Worm (Caenorhabditis elegans) whole organism, L1 larva: ENCODE measurements around the gene R13D11.1.

Source experiments
- C34B4.2 ChIP-seq: sonication (generic microtip); optimal IDR thresholded peaks from 2 replicates; lab custom pipeline; 2017; ENCODE audit warnings: mild to moderate bottlenecking, missing genetic modification characterization, missing compliant biosample characterization
- blmp-1 ChIP-seq: fragments of 150-350 bp; optimal IDR thresholded peaks from 2 replicates; lab custom pipeline; 2014; ENCODE audit warnings: missing biosample characterization, missing genetic modification characterization
- ceh-8 ChIP-seq: fragments of 200-800 bp; sonication (Bioruptor generic); optimal IDR thresholded peaks from 2 replicates; lab custom pipeline; 2018; ENCODE audit warnings: mild to moderate bottlenecking, missing genetic modification characterization, moderate library complexity, missing compliant biosample characterization
- ceh-82 ChIP-seq, 3 experiments: fragments of 150-350 bp in 1 of 3; sonication (generic microtip) in 2 of 3; optimal IDR thresholded peaks; 2 replicates each; lab custom pipeline; 2014 to 2017; ENCODE audit warnings: missing biosample characterization in 3 of 3, missing genetic modification characterization in 3 of 3
- dsc-1 ChIP-seq: sonication (generic microtip); optimal IDR thresholded peaks from 2 replicates; lab custom pipeline; 2016; ENCODE audit warnings: mild to moderate bottlenecking, missing genetic modification characterization, missing compliant biosample characterization
- elt-2 ChIP-seq: sonication (generic microtip); optimal IDR thresholded peaks from 2 replicates; lab custom pipeline; 2016; ENCODE audit warnings: missing genetic modification characterization, mild to moderate bottlenecking, inconsistent platforms, missing compliant biosample characterization, missing genetic modification reagents
- elt-3 ChIP-seq, 6 experiments: fragments of 150-350 bp in 1 of 6; sonication (generic microtip); optimal IDR thresholded peaks; 2 replicates each; lab custom pipeline; 2017 to 2018; ENCODE audit warnings: missing biosample characterization in 6 of 6, missing genetic modification characterization in 6 of 6, inconsistent platforms in 1 of 6
- ets-5 ChIP-seq: fragments of 200-800 bp; sonication (Bioruptor generic); IDR thresholded peaks from 2 replicates; pipeline ENCODE4 v1.3.6; 2022; ENCODE audit warnings: missing genetic modification characterization, missing compliant biosample characterization
- fkh-10 ChIP-seq: sonication (generic microtip); optimal IDR thresholded peaks from 2 replicates; lab custom pipeline; 2017; ENCODE audit warnings: missing biosample characterization, missing genetic modification reagents, missing genetic modification characterization
- fkh-4 ChIP-seq: sonication (generic microtip); optimal IDR thresholded peaks from 2 replicates; lab custom pipeline; 2016; ENCODE audit warnings: missing compliant biosample characterization, missing genetic modification characterization, borderline replicate concordance
- fkh-8 ChIP-seq: sonication (generic microtip); optimal IDR thresholded peaks from 2 replicates; lab custom pipeline; 2016; ENCODE audit warnings: mild to moderate bottlenecking, missing genetic modification characterization, missing compliant biosample characterization
- fos-1 ChIP-seq: fragments of 150-350 bp; optimal IDR thresholded peaks from 2 replicates; lab custom pipeline; 2014; ENCODE audit warnings: missing biosample characterization, missing genetic modification characterization
- grh-1 ChIP-seq: fragments of 200-800 bp; sonication (Bioruptor generic); IDR thresholded peaks from 2 replicates; pipeline ENCODE4 v1.3.6; 2022; ENCODE audit warnings: missing genetic modification reagents, missing genetic modification characterization, missing compliant biosample characterization
- isw-1 ChIP-seq: fragments of 200-800 bp; sonication (Bioruptor generic); IDR thresholded peaks from 2 replicates; pipeline ENCODE4 v1.3.6; 2022; ENCODE audit warnings: missing genetic modification characterization, missing compliant biosample characterization
- lin-13 ChIP-seq: fragments of 150-350 bp; optimal IDR thresholded peaks from 2 replicates; lab custom pipeline; 2014; ENCODE audit warnings: missing biosample characterization, missing genetic modification reagents, missing genetic modification characterization
- lin-14 ChIP-seq: fragments of 200-800 bp; sonication (Bioruptor generic); optimal IDR thresholded peaks from 2 replicates; lab custom pipeline; 2018; ENCODE audit warnings: mild to moderate bottlenecking, missing genetic modification characterization, moderate library complexity, missing compliant biosample characterization
- lin-35 ChIP-seq, 2 experiments: fragments of 150-350 bp; optimal IDR thresholded peaks; 2 replicates each; lab custom pipeline; 2014; ENCODE audit warnings: missing biosample characterization in 2 of 2, missing genetic modification characterization in 2 of 2, missing genetic modification reagents in 2 of 2
- lin-39 ChIP-seq: fragments of 150-350 bp; optimal IDR thresholded peaks from 2 replicates; lab custom pipeline; 2014; ENCODE audit warnings: missing biosample characterization, missing genetic modification reagents, missing genetic modification characterization
- mab-9 ChIP-seq: fragments of 200-800 bp; sonication (Bioruptor generic); IDR thresholded peaks from 2 replicates; pipeline ENCODE4 v1.3.6; 2022; ENCODE audit warnings: missing genetic modification reagents, missing genetic modification characterization, missing compliant biosample characterization
- mdl-1 ChIP-seq, 2 experiments: fragments of 150-350 bp; optimal IDR thresholded peaks; 2 replicates each; lab custom pipeline; 2014 to 2017; ENCODE audit warnings: missing biosample characterization in 2 of 2, missing genetic modification characterization in 2 of 2, inconsistent platforms in 1 of 2
- nhr-12 ChIP-seq: sonication (generic microtip); optimal IDR thresholded peaks from 2 replicates; lab custom pipeline; 2017; ENCODE audit warnings: missing biosample characterization, missing genetic modification characterization
- nhr-76 ChIP-seq: sonication (generic microtip); optimal IDR thresholded peaks from 2 replicates; lab custom pipeline; 2017; ENCODE audit warnings: missing biosample characterization, missing genetic modification characterization
- nhr-90 ChIP-seq: sonication (generic microtip); optimal IDR thresholded peaks from 2 replicates; lab custom pipeline; 2016; ENCODE audit warnings: mild to moderate bottlenecking, missing genetic modification characterization, missing compliant biosample characterization; ENCODE audit not compliant: poor library complexity
- rnt-1 ChIP-seq: sonication (generic microtip); optimal IDR thresholded peaks from 2 replicates; lab custom pipeline; 2016; ENCODE audit warnings: mild to moderate bottlenecking, missing genetic modification characterization, moderate library complexity, missing compliant biosample characterization
- snpc-4 ChIP-seq: fragments of 150-350 bp; optimal IDR thresholded peaks from 2 replicates; lab custom pipeline; 2014; ENCODE audit warnings: missing biosample characterization, missing genetic modification characterization
- snu-23 ChIP-seq: sonication (generic microtip); optimal IDR thresholded peaks from 2 replicates; lab custom pipeline; 2016; ENCODE audit warnings: missing genetic modification characterization, missing compliant biosample characterization
- sox-4 ChIP-seq: sonication (generic microtip); optimal IDR thresholded peaks from 2 replicates; lab custom pipeline; 2016; ENCODE audit warnings: missing genetic modification characterization, missing compliant biosample characterization
- sup-37 ChIP-seq: fragments of 200-800 bp; sonication (Bioruptor generic); optimal IDR thresholded peaks from 2 replicates; lab custom pipeline; 2018; ENCODE audit warnings: mild to moderate bottlenecking, missing genetic modification characterization, missing compliant biosample characterization
- swsn-7 ChIP-seq: sonication (generic microtip); optimal IDR thresholded peaks from 2 replicates; lab custom pipeline; 2016; ENCODE audit warnings: missing genetic modification characterization, missing compliant biosample characterization
- tlp-1 ChIP-seq: fragments of 150-350 bp; optimal IDR thresholded peaks from 2 replicates; lab custom pipeline; 2014; ENCODE audit warnings: missing biosample characterization, missing genetic modification characterization
- unc-30 ChIP-seq: sonication (generic microtip); optimal IDR thresholded peaks from 2 replicates; lab custom pipeline; 2017; ENCODE audit warnings: missing biosample characterization, missing genetic modification characterization
- vab-15 ChIP-seq: sonication (generic microtip); optimal IDR thresholded peaks from 2 replicates; lab custom pipeline; 2017; ENCODE audit warnings: missing genotype, mild to moderate bottlenecking, missing genetic modification characterization, missing compliant biosample characterization
- xbp-1 ChIP-seq: sonication (generic microtip); optimal IDR thresholded peaks from 2 replicates; lab custom pipeline; 2016; ENCODE audit warnings: missing genetic modification characterization, missing compliant biosample characterization
- zip-4 ChIP-seq: fragments of 200-800 bp; sonication (Bioruptor generic); optimal IDR thresholded peaks from 2 replicates; lab custom pipeline; 2018; ENCODE audit warnings: mild to moderate bottlenecking, missing genetic modification characterization, moderate library complexity, missing compliant biosample characterization
- ztf-4 ChIP-seq: fragments of 150-350 bp; optimal IDR thresholded peaks from 2 replicates; lab custom pipeline; 2014; ENCODE audit warnings: missing biosample characterization, missing genetic modification characterization

The R13D11.1 gene

DNA sequence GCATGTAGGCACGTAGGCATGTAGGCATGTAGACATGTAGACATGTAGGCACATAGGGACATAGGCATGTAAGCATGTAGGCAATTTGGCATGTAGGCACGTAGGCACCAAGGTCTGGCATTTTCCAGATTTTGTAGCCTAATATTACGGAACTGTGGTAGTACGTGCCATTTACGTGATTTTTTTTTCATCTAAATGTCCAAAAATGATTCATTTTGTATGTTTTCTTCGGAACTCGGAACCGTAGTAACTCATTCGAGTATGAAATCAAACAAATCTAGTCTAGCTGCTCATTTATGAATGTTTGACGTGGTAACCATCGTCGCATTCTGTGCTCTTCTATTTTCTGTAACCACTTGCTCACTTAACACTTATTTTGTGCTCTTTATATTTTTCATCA, 38.9 kb upstream of the R13D11.1 start, which contains the start of gene srbc-59:
TSS of gene srbc-59 (plus strand) at position 301 of the 400 bp plus-strand sequence.
- TF ChIP-seq tlp-1 (tag; lab: Kevin White, UChicago) = no peak
- TF ChIP-seq ceh-82 (tag; optimal IDR thresholded peaks at IDR 0.05; lab: Kevin White, UChicago) = no peak
- no peak for TF ChIP-seq mdl-1 (tag; optimal IDR thresholded peaks at IDR 0.05; lab: Kevin White, UChicago)

DNA sequence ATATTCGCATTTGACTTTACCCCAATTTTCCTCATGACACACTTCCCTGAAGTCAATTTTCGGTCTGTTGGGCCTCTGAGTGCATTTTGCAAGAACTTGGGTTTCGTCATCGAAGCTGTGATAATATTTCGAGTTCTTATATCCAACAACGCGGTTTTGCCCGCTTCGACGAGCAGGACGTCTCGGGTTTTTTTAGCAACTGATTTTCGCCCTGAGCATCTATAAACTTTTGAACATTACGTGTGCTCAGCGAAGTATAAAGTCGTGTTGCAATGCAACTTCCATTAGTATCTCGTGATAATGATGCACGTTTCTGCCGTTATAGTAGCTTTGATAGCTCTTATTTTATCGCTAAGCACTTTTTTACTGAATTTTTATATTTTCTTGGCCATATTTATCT, 37.3 kb upstream of the R13D11.1 start, which contains the start of gene srbc-60:
TSS of gene srbc-60 (plus strand) at position 301 of the 400 bp plus-strand sequence.
- TF ChIP-seq vab-15 (tag; lab: Kevin White, UChicago) = no peak
- peak; percentile 18 for TF ChIP-seq fkh-8 (tag; lab: Kevin White, UChicago)
- TF ChIP-seq xbp-1 (tag; lab: Kevin White, UChicago) = no peak

DNA sequence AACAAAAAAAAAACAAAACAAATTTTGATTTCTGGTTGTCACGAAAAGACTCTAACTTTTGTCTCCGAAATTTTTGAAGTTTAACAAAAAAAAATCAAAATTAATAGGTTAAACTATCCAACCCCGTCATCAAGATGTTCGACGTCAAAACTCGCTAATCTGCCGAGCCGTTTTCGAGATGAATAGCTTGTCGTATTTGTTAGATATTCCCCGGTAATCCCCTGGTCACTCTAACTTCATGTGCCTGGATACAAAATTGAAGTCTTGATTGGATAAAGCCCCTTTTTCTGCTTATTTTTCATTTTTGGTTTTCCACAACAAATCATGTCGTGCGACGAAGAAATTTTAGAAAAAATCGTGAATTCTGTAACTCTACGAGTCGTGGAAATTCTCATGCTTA, 34.9 kb upstream of the R13D11.1 start, which contains the start of gene srab-16:
TSS of gene srab-16 (plus strand) at position 301 of the 400 bp plus-strand sequence.
- TF ChIP-seq swsn-7 (no peak), lin-35 (GFP tag; optimal IDR thresholded peaks at IDR 0.05; lab: Kevin White, UChicago) (no peak), fkh-4 (tag; lab: Kevin White, UChicago) (no peak), sox-4 (tag; lab: Kevin White, UChicago) (no peak), snu-23 (GFP tag; lab: Kevin White, UChicago) (no peak), dsc-1 (tag; lab: Kevin White, UChicago) (peak; percentile 40)

DNA sequence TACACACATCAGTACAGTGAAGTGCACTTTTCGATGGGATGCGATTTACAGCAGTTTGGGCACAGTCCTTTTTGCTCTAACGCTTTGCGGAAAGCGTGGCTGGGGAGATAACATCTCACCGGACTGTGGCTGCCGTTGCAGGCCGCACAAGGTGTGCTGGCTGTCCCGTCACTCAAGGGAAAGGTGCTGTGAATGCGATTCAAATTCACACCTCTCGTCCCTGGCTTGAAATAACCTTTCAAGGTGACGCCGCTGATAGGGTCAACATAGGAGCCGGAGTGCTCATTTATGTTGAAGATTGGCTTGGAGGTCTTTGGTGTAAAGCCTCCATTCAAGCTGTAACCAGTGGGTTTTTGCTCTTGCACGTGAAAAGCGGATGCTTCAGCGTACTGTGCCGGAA, 23.2 kb upstream of the R13D11.1 start:
- TF ChIP-seq lin-39 (tag; lab: Kevin White, UChicago) = no peak
- no peak for TF ChIP-seq snpc-4 (tag; lab: Kevin White, UChicago)
- TF ChIP-seq elt-3 (tag; optimal IDR thresholded peaks at IDR 0.05; lab: Kevin White, UChicago) = no peak
- no peak for TF ChIP-seq nhr-12 (tag; lab: Kevin White, UChicago)
- no peak for TF ChIP-seq lin-35 (GFP tag; optimal IDR thresholded peaks at IDR 0.05; lab: Kevin White, UChicago)
- no peak for TF ChIP-seq nhr-90 (tag; lab: Kevin White, UChicago)
- no peak for TF ChIP-seq sup-37
- no peak for TF ChIP-seq C34B4.2 (tag; lab: Kevin White, UChicago)
- no peak for TF ChIP-seq swsn-7
- TF ChIP-seq isw-1 (GFP tag; lab: Robert Waterston, UW) = no peak
- TF ChIP-seq nhr-76 (tag; lab: Kevin White, UChicago) = no peak
- TF ChIP-seq ets-5 (GFP tag; lab: Robert Waterston, UW) = no peak
- no peak for TF ChIP-seq ztf-4
- TF ChIP-seq elt-2 (tag; lab: Kevin White, UChicago) = no peak
- no peak for TF ChIP-seq fos-1 (tag; lab: Kevin White, UChicago)
- no peak for TF ChIP-seq mab-9 (GFP tag; lab: Robert Waterston, UW)
- TF ChIP-seq unc-30 (tag; lab: Kevin White, UChicago) = no peak
- no peak for TF ChIP-seq zip-4 (GFP tag; lab: Kevin White, UChicago)
- no peak for TF ChIP-seq ceh-8 (GFP tag; lab: Kevin White, UChicago)
- TF ChIP-seq lin-14 = no peak

DNA sequence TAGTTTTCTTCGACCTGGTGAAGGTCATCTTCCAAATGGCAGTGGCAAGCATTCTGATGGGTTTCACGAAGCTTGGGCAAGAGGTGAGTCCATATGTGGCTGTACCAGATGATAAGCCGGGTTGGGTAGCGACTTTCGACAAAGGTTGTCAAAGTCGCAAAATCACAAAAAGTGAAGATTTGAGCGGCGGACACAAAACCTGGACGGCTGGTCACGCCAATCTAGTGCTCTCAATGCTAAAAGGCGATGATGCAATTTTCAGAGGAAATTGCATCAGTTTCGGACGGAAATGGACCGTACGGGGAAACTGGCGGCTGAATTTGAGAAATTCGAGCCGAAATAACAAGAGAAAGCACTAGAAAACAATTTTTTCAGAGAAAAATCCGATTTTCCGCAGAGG, 20.0 kb upstream of the R13D11.1 start:
- TF ChIP-seq grh-1 (GFP tag; lab: Robert Waterston, UW) (no peak), blmp-1 (tag; lab: Kevin White, UChicago) (no peak), lin-13 (GFP tag; lab: Kevin White, UChicago) (no peak), ztf-4 (no peak), dsc-1 (tag; lab: Kevin White, UChicago) (no peak), nhr-12 (tag; lab: Kevin White, UChicago) (no peak), fkh-10 (GFP tag; lab: Kevin White, UChicago) (no peak), rnt-1 (tag; lab: Kevin White, UChicago) (no peak), fos-1 (tag; lab: Kevin White, UChicago) (no peak), elt-3 (tag; optimal IDR thresholded peaks at IDR 0.05; lab: Kevin White, UChicago) (no peak)
- TF ChIP-seq, all 84 proteins: peak for 0
